Worm (Caenorhabditis elegans) whole organism, L1 larva: ENCODE measurements around the gene F16B12.1.

Source experiments
- aly-2 ChIP-seq: fragments of 150-350 bp; optimal IDR thresholded peaks from 2 replicates; lab custom pipeline; 2014; ENCODE audit warnings: missing biosample characterization, missing genetic modification characterization
- ama-1 ChIP-seq: fragments of 150-350 bp; optimal IDR thresholded peaks from 2 replicates; lab custom pipeline; 2014
- ceh-82 ChIP-seq, 3 experiments: fragments of 150-350 bp in 1 of 3; sonication (generic microtip) in 2 of 3; optimal IDR thresholded peaks; 2 replicates each; lab custom pipeline; 2014 to 2017; ENCODE audit warnings: missing biosample characterization in 3 of 3, missing genetic modification characterization in 3 of 3
- lir-3 ChIP-seq: sonication (generic microtip); optimal IDR thresholded peaks from 2 replicates; lab custom pipeline; 2016; ENCODE audit warnings: mild to moderate bottlenecking, missing genetic modification characterization, moderate library complexity, missing compliant biosample characterization; ENCODE audit not compliant: poor library complexity
- nhr-12 ChIP-seq: sonication (generic microtip); optimal IDR thresholded peaks from 2 replicates; lab custom pipeline; 2017; ENCODE audit warnings: missing biosample characterization, missing genetic modification characterization
- nhr-19 ChIP-seq: fragments of 200-800 bp; sonication (Bioruptor generic); conservative IDR thresholded peaks from 2 replicates; pipeline ENCODE4 v1.3.6; 2022; ENCODE audit warnings: missing genetic modification characterization, missing compliant biosample characterization
- nhr-237 ChIP-seq: fragments of 150-350 bp; optimal IDR thresholded peaks from 2 replicates; lab custom pipeline; 2014; ENCODE audit warnings: missing biosample characterization, missing genetic modification characterization
- snpc-4 ChIP-seq: fragments of 150-350 bp; optimal IDR thresholded peaks from 2 replicates; lab custom pipeline; 2014; ENCODE audit warnings: missing biosample characterization, missing genetic modification characterization
- unc-130 ChIP-seq: fragments of 150-350 bp; optimal IDR thresholded peaks from 2 replicates; lab custom pipeline; 2017; ENCODE audit warnings: missing biosample characterization, missing genetic modification characterization, inconsistent platforms
- unc-62 ChIP-seq: fragments of 150-350 bp; optimal IDR thresholded peaks from 2 replicates; lab custom pipeline; 2014; ENCODE audit warnings: missing biosample characterization, missing genetic modification reagents, missing genetic modification characterization
- ztf-11 ChIP-seq, 2 experiments: sonication (generic microtip); optimal IDR thresholded peaks; 2 replicates each; lab custom pipeline; 2016 to 2017; ENCODE audit warnings: missing genetic modification characterization in 2 of 2, missing biosample characterization in 1 of 2, missing compliant biosample characterization in 1 of 2

- no peak for TF ChIP-seq ama-1
- no peak for TF ChIP-seq ztf-11 (tag; optimal IDR thresholded peaks at IDR 0.05; lab: Kevin White, UChicago)
- no peak for TF ChIP-seq lir-3 (tag; lab: Kevin White, UChicago)
- no peak for TF ChIP-seq snpc-4 (tag; lab: Kevin White, UChicago)
- TF ChIP-seq aly-2 (tag; lab: Kevin White, UChicago), result no peak
- no peak for TF ChIP-seq ceh-82 (tag; optimal IDR thresholded peaks at IDR 0.05; lab: Kevin White, UChicago)
- TF ChIP-seq nhr-12 (tag; lab: Kevin White, UChicago), result no peak
- TF ChIP-seq nhr-237 (tag; lab: Kevin White, UChicago), result no peak
- no peak for TF ChIP-seq unc-62 (GFP tag; lab: Kevin White, UChicago)
- TF ChIP-seq nhr-19 (GFP tag; lab: Robert Waterston, UW), result no peak
- no peak for TF ChIP-seq unc-130 (tag; lab: Kevin White, UChicago)
Measured at ce11 chrX:14078574-14078973, 6.7 kb upstream of the F16B12.1 start, which contains the start of gene C33G3.5.
